Worm (Caenorhabditis elegans) whole organism, young adult: ENCODE data around the gene ttr-31.

Experiments used
- akir-1 ChIP-seq: fragments of 200-800 bp; sonication (Bioruptor generic); optimal IDR thresholded peaks from 2 replicates; lab custom pipeline; 2018; ENCODE audit warnings: mild to moderate bottlenecking, missing genetic modification characterization, moderate library complexity, missing compliant biosample characterization
- cebp-2 ChIP-seq: fragments of 200-800 bp; sonication (Bioruptor generic); IDR thresholded peaks from 2 replicates; pipeline ENCODE4 v1.3.6; 2022; ENCODE audit warnings: missing genetic modification characterization, missing compliant biosample characterization
- nhr-27 ChIP-seq: fragments of 200-800 bp; sonication (Bioruptor generic); optimal IDR thresholded peaks from 2 replicates; lab custom pipeline; 2018; ENCODE audit warnings: mild to moderate bottlenecking, missing genetic modification characterization, moderate library complexity, missing compliant biosample characterization
- pbrm-1 ChIP-seq: fragments of 200-800 bp; sonication (Bioruptor generic); IDR thresholded peaks from 2 replicates; pipeline ENCODE4 v1.3.6; 2022; ENCODE audit warnings: missing genetic modification reagents, missing genetic modification characterization, missing compliant biosample characterization
- pha-4 ChIP-seq: fragments of 150-350 bp; sonication (generic microtip); optimal IDR thresholded peaks from 2 replicates; lab custom pipeline; 2014; ENCODE audit warnings: missing biosample characterization, missing genetic modification reagents, missing genetic modification characterization
- sea-2 ChIP-seq: fragments of 200-800 bp; sonication (Bioruptor generic); IDR thresholded peaks from 2 replicates; pipeline ENCODE4 v1.3.6; 2022; ENCODE audit warnings: missing genetic modification characterization, missing compliant biosample characterization
- ztf-25 ChIP-seq: fragments of 200-800 bp; sonication (Bioruptor generic); IDR thresholded peaks from 2 replicates; pipeline ENCODE4 v1.3.6; 2022; ENCODE audit warnings: missing genetic modification reagents, missing genetic modification characterization, missing compliant biosample characterization

ce11 chrX:11047183-11047582, 38.3 kb upstream of the ttr-31 start, which contains the start of gene clc-1:
- TF ChIP-seq sea-2 (GFP tag; lab: Robert Waterston, UW) (no peak), akir-1 (no peak), nhr-27 (no peak), cebp-2 (no peak), pha-4 (peak; percentile 64), ztf-25 (no peak), pbrm-1 (no peak)
